Worm (Caenorhabditis elegans): ENCODE data around the gene prx-14.

DNA sequence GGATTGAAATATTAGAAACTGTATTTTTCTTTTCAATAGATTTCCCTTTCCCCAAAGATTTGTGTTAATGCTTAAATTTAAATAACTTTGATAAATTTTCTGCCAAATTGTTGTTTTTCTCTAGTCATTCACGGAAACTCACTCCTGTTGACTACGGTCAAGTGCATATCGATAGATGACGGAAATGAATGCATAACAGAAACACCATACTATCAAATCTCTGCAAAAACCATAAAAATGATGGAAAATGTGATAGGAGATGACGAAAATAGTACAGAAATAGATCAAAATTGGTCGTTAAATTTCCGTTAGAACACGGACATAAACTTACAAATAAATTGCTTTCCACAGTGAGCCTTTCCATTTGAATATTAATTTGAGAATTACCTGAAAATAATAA lies 46.1 kb downstream of the prx-14 start:
- no peak for TF ChIP-seq hlh-26 (GFP tag; conservative IDR thresholded peaks at IDR 0.05)
- TF ChIP-seq atf-7 (tag; optimal IDR thresholded peaks at IDR 0.05): no peak
- no peak for TF ChIP-seq madf-3 (GFP tag; IDR thresholded peaks at IDR 0.05)
